Worm (Caenorhabditis elegans): ENCODE data around the gene Y38H6C.18.
"Not testable (repeated sequence)": the region's sequence is repeated elsewhere in the genome, so short reads cannot be mapped to it uniquely, and the experiment has no call there.

- not testable (repeated sequence) for TF ChIP-seq tbx-2 (tag; optimal IDR thresholded peaks at IDR 0.05); ztf-4 (tag; optimal IDR thresholded peaks at IDR 0.05); nhr-11 (tag; optimal IDR thresholded peaks at IDR 0.05); ama-1 (optimal IDR thresholded peaks at IDR 0.05); lin-13 (GFP tag; optimal IDR thresholded peaks at IDR 0.05); nhr-19 (GFP tag; conservative IDR thresholded peaks at IDR 0.05); nhr-76 (tag; optimal IDR thresholded peaks at IDR 0.05); efl-1 (optimal IDR thresholded peaks at IDR 0.05); efl-1 (GFP tag; optimal IDR thresholded peaks at IDR 0.05 in 1 of 2); snpc-4 (tag; optimal IDR thresholded peaks at IDR 0.05); ces-1 (GFP tag; optimal IDR thresholded peaks at IDR 0.05); pqm-1 (tag; optimal IDR thresholded peaks at IDR 0.05); unc-130 (tag; optimal IDR thresholded peaks at IDR 0.05); mdl-1 (tag; optimal IDR thresholded peaks at IDR 0.05); elt-2 (tag; optimal IDR thresholded peaks at IDR 0.05)
Observed at ce11 chrV:20513661-20514060, 33.3 kb downstream of the Y38H6C.18 start, which contains the start of gene Y38H6C.8.

Measured in whole organism, L1 larva.